Fruit fly (Drosophila melanogaster): ENCODE measurements around the gene org-1.

DNA sequence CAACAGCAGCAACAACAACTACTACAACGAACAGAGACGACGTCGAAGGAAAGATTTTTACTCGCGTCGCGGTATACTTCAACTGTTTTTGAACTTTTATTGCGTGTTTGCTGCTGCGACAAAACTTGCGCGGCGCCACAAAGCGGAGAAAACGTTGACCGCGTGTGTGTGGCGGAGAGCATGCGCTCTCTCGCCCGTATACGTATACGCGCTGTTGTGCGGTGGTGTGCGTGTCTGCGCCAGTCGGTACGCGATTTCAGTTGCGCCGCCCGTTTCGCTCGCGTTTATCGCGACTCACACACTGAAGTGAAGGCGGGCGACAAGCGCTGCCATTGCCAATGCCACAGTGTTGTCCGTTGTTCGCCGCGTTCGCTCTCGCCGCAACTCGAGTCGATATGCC, 45.1 kb downstream of the org-1 start:
- no peak for TF ChIP-seq CG8478 (optimal IDR thresholded peaks at IDR 0.05)
- no peak for TF ChIP-seq pan (optimal IDR thresholded peaks at IDR 0.05)
- TF ChIP-seq usp (GFP tag; optimal IDR thresholded peaks at IDR 0.05) = no peak
- no peak for TF ChIP-seq psq (optimal IDR thresholded peaks at IDR 0.05)
- peak; percentile 40 for TF ChIP-seq Dll (optimal IDR thresholded peaks at IDR 0.05)
- TF ChIP-seq EcR (GFP tag; optimal IDR thresholded peaks at IDR 0.05) = no peak
